Fruit fly (Drosophila melanogaster) whole organism, prepupa: ENCODE data around the gene CG13720.

Experiments
- CG16779 ChIP-seq: fragments of 200-800 bp; sonication (Bioruptor generic); optimal IDR thresholded peaks from 3 replicates; lab custom pipeline; 2017; ENCODE audit warnings: missing biosample characterization, mild to moderate bottlenecking, missing genetic modification characterization
- CG3919 ChIP-seq: fragments of 200-800 bp; sonication (Bioruptor generic); optimal IDR thresholded peaks from 3 replicates; lab custom pipeline; 2016; ENCODE audit warnings: missing biosample characterization, missing genetic modification characterization
- CG6163 ChIP-seq: fragments of 200-800 bp; sonication (Bioruptor generic); IDR thresholded peaks from 3 replicates; pipeline ENCODE4 v1.3.6; 2022; ENCODE audit warnings: missing biosample characterization, missing genetic modification characterization
- CG6854 ChIP-seq: fragments of 200-800 bp; sonication (Bioruptor generic); optimal IDR thresholded peaks from 2 replicates; lab custom pipeline; 2017; ENCODE audit warnings: missing biosample characterization, mild to moderate bottlenecking, missing genetic modification characterization
- Eip78C ChIP-seq: fragments of 200-800 bp; sonication (Bioruptor generic); peaks from one replicate; lab custom pipeline; 2016; ENCODE audit warnings: missing biosample characterization, missing genetic modification characterization
- Smox ChIP-seq: fragments of 200-800 bp; sonication (Bioruptor generic); optimal IDR thresholded peaks from 3 replicates; lab custom pipeline; 2016; ENCODE audit warnings: missing biosample characterization, missing genetic modification characterization
- acj6 ChIP-seq: fragments of 200-800 bp; sonication (Bioruptor generic); optimal IDR thresholded peaks from 3 replicates; lab custom pipeline; 2016; ENCODE audit warnings: missing biosample characterization, missing genetic modification characterization
- dac ChIP-seq: fragments of 200-800 bp; sonication (Bioruptor generic); optimal IDR thresholded peaks from 2 replicates; lab custom pipeline; 2017; ENCODE audit warnings: missing biosample characterization, mild to moderate bottlenecking, missing genetic modification characterization
- dsx ChIP-seq: fragments of 200-800 bp; optimal IDR thresholded peaks from 3 replicates; lab custom pipeline; 2019; ENCODE audit warnings: missing biosample characterization, mild to moderate bottlenecking, missing genetic modification characterization, moderate library complexity; ENCODE audit not compliant: poor library complexity, severe bottlenecking
- fd59A ChIP-seq: fragments of 200-800 bp; sonication (Bioruptor generic); optimal IDR thresholded peaks from 2 replicates; lab custom pipeline; 2017; ENCODE audit warnings: missing biosample characterization, mild to moderate bottlenecking, missing genetic modification characterization, missing genetic modification reagents
- salr ChIP-seq, 2 experiments: fragments of 200-800 bp; sonication (Bioruptor generic); optimal IDR thresholded peaks; 3 replicates each; lab custom pipeline; 2016 to 2018; ENCODE audit warnings: missing biosample characterization in 2 of 2, missing genetic modification characterization in 2 of 2, mild to moderate bottlenecking in 1 of 2

DNA sequence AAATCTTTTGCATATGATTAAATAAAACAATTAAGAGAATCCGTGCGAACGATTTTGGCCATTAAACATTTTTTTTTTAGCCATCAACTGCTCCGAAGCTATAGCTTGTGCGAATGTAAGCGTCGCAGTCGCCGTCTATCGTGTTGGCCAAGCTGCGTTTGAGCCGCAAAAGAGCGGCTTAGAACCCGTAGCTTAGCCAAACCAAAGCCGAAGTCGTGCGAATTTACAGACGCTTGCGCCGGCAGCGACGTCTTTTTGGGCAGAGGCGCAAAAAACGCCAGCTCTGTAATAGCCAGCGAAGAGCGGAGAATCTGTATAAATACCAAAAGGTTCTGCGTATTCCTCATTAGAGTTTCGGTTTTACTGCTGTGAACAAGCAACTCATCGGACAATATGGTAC lies 20.4 kb downstream of the CG13720 start, which contains the start of gene CG7465:
- no peak for TF ChIP-seq Smox (GFP tag; lab: Kevin White, UChicago)
- no peak for TF ChIP-seq CG6163 (GFP tag; lab: Robert Waterston, UW)
- TF ChIP-seq fd59A (GFP tag; lab: Kevin White, UChicago): no peak
- no peak for TF ChIP-seq CG16779
- TF ChIP-seq acj6 (GFP tag; lab: Kevin White, UChicago): no peak
- no peak for TF ChIP-seq dsx
- TF ChIP-seq dac (GFP tag; lab: Kevin White, UChicago): no peak
- TF ChIP-seq CG6854 (GFP tag; lab: Kevin White, UChicago): no peak
- no peak for TF ChIP-seq salr (GFP tag; optimal IDR thresholded peaks at IDR 0.05; lab: Kevin White, UChicago)
- no peak for TF ChIP-seq Eip78C (GFP tag; lab: Kevin White, UChicago)
- no peak for TF ChIP-seq CG3919 (GFP tag; lab: Kevin White, UChicago)
